Worm (Caenorhabditis elegans): ENCODE results near the gene dep-1.

dep-1 gene

DNA sequence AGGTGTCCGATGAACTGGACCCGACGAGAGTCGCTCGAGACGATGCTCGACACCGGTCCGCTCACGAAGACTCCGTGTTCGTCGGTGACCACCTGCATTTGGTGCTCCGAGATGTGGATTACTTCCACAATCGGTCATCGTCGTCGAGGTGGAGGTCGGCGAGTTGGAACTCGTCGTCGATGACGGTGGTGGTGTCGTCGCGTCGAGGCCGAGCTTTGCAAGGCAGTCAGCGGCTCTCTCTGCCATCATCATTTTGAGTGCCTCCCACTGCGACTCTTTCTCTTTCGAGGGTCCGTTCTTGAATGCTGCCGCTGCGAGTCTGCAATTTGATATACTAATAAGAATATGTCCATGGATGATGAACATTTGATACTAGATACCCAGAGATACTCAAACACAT is 11.9 kb downstream of the dep-1 start:
- TF ChIP-seq egl-27 (tag; optimal IDR thresholded peaks at IDR 0.05) (no peak), nhr-77 (tag; optimal IDR thresholded peaks at IDR 0.05) (no peak), unc-39 (tag; optimal IDR thresholded peaks at IDR 0.05) (no peak), pha-4 (tag; optimal IDR thresholded peaks at IDR 0.05) (no peak), ztf-4 (tag; optimal IDR thresholded peaks at IDR 0.05) (no peak), ztf-11 (tag; optimal IDR thresholded peaks at IDR 0.05) (no peak), pqm-1 (tag; optimal IDR thresholded peaks at IDR 0.05) (no peak), daf-12 (tag; optimal IDR thresholded peaks at IDR 0.05) (no peak), lsy-12 (tag; optimal IDR thresholded peaks at IDR 0.05) (no peak)

DNA sequence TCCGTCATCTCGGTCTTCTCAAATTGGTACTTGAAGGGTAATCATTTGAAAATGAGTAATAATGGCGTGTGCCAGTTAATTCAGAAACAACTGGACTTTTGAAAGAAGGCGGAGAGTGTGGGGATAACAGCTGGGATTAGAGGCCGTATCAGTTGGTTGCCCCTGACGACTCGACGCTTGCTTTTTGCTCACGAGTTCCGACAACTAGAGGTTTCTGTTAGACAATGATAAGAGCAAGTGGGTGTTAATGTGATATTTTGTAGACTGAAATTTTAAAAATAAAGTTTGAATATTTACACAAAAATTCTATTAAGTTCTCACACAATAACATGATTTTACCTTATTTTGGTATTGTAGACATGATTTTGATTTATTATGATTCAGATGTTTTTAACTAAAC is 14.5 kb downstream of the dep-1 start, which contains the start of gene F44G4.7:
Gene F44G4.7 (minus strand): TSS at position 101 of the 400 bp plus-strand sequence.
- TF ChIP-seq nhr-12 (tag; optimal IDR thresholded peaks at IDR 0.05) (no peak), aly-2 (tag; optimal IDR thresholded peaks at IDR 0.05) (no peak), nhr-67 (tag; optimal IDR thresholded peaks at IDR 0.05) (no peak), nhr-76 (tag; optimal IDR thresholded peaks at IDR 0.05) (no peak), mml-1 (tag; optimal IDR thresholded peaks at IDR 0.05) (no peak), lin-39 (tag; optimal IDR thresholded peaks at IDR 0.05) (no peak), hmg-11 (tag; optimal IDR thresholded peaks at IDR 0.05) (no peak), elt-2 (tag; optimal IDR thresholded peaks at IDR 0.05) (no peak), lsy-12 (tag; optimal IDR thresholded peaks at IDR 0.05) (no peak), elt-3 (tag; optimal IDR thresholded peaks at IDR 0.05) (no peak), fkh-2 (tag; optimal IDR thresholded peaks at IDR 0.05) (no peak), tbx-2 (tag; optimal IDR thresholded peaks at IDR 0.05) (no peak), nhr-43 (tag; optimal IDR thresholded peaks at IDR 0.05; ENCODE audit: poor library complexity, severe bottlenecking) (no peak), pqm-1 (tag; optimal IDR thresholded peaks at IDR 0.05) (no peak), jun-1 (tag; optimal IDR thresholded peaks at IDR 0.05) (no peak), skn-1 (tag; optimal IDR thresholded peaks at IDR 0.05) (no peak), mdl-1 (tag; optimal IDR thresholded peaks at IDR 0.05) (no peak), snpc-4 (tag; optimal IDR thresholded peaks at IDR 0.05) (no peak), daf-12 (tag; optimal IDR thresholded peaks at IDR 0.05) (no peak), elt-1 (tag; optimal IDR thresholded peaks at IDR 0.05) (no peak)

DNA sequence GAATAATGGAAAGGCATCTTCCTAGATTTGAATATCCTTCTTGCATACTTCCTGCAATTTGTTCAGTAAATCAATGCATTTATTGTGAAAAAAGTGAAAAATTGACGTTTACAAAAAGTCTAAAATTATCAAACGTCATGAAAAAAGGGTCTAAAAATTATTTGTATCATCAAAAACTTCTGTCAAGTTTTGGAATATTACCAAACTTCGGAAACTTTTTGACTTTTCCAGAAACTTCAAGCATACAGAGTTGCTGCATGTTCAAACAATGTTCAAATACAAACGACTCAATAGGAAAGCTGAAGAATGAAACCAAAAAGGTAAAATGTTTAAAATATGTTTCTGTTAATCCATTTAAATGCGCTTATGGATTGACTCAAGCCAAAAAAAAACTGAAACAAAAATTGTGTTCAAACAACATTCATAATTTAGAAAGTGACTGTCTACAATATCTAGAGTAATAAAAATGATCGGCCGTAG is 17.8 kb downstream of the dep-1 start, which contains the start of gene F44G4.6:
Gene F44G4.6 (minus strand): TSS at position 51 of the 480 bp plus-strand sequence.
- TF ChIP-seq nhr-11 (tag; optimal IDR thresholded peaks at IDR 0.05) (no peak), skn-1 (tag; optimal IDR thresholded peaks at IDR 0.05) (no peak), elt-3 (tag; optimal IDR thresholded peaks at IDR 0.05) (no peak), lin-39 (tag; optimal IDR thresholded peaks at IDR 0.05) (no peak), ceh-82 (tag; optimal IDR thresholded peaks at IDR 0.05) (no peak), unc-62 (GFP tag; optimal IDR thresholded peaks at IDR 0.05) (no peak), ama-1 (optimal IDR thresholded peaks at IDR 0.05) (no peak), ZK546.5 (tag; optimal IDR thresholded peaks at IDR 0.05) (no peak)

DNA sequence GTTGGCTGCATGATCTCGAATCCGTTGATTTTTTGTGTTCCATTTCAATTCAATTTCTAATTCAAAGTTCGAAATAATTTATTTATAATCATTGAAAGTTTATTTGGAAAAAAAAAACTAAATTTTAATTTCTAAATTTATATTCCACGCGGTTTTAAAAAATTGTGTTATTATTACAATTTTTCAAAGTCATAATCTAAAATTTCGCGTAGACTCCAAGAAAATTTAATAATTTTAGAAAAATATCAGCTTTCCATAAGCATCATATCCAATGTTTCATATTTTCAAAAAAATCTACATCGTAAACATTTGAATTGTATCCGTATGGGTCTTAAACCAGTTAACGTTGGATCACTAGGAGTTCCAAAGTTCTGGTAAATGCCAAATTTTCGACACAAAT is 19.3 kb downstream of the dep-1 start, which contains the start of gene F44G4.5:
Gene F44G4.5 (minus strand): TSS at position 101 of the 400 bp plus-strand sequence.
- TF ChIP-seq ceh-82 (tag; optimal IDR thresholded peaks at IDR 0.05) (no peak), unc-39 (tag; optimal IDR thresholded peaks at IDR 0.05) (no peak), egl-5 (tag; optimal IDR thresholded peaks at IDR 0.05) (no peak), nhr-76 (tag; optimal IDR thresholded peaks at IDR 0.05) (no peak), jun-1 (tag; optimal IDR thresholded peaks at IDR 0.05) (no peak), nhr-67 (tag; optimal IDR thresholded peaks at IDR 0.05) (no peak), nhr-12 (tag; optimal IDR thresholded peaks at IDR 0.05) (no peak), egl-27 (tag; optimal IDR thresholded peaks at IDR 0.05) (no peak), nhr-43 (tag; optimal IDR thresholded peaks at IDR 0.05; ENCODE audit: poor library complexity, severe bottlenecking) (no peak), nhr-25 (tag; optimal IDR thresholded peaks at IDR 0.05) (no peak), fkh-2 (tag; optimal IDR thresholded peaks at IDR 0.05) (no peak), mml-1 (tag; optimal IDR thresholded peaks at IDR 0.05) (no peak), fos-1 (tag; optimal IDR thresholded peaks at IDR 0.05) (no peak), lsy-12 (tag; optimal IDR thresholded peaks at IDR 0.05) (no peak), ztf-11 (tag; optimal IDR thresholded peaks at IDR 0.05) (no peak), mdl-1 (tag; optimal IDR thresholded peaks at IDR 0.05) (no peak), ceh-9 (tag; optimal IDR thresholded peaks at IDR 0.05) (no peak), ztf-4 (tag; optimal IDR thresholded peaks at IDR 0.05) (no peak), nhr-77 (tag; optimal IDR thresholded peaks at IDR 0.05) (no peak)

Data from whole organism, L3 larva.